Fruit fly (Drosophila melanogaster): ENCODE measurements around the gene CG15025.

Gene CG15025

DNA sequence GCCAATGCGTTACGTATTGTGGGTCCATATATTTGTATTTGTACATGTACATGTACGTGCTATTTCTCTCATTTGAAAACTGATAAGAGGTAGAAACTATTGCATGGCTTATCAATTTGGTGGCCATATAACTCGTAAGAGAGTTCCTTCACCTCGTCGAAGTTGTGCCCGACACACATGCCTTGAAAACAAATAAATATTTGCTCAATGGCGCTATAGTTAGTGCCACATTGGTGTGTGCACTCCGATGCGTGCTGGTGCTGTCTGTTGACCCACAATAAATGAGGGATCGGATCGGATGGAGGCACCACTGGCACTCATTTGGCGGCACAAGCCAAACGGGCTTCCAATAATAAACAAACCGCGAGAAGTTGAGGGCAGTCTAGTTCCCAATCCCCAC, 18.7 kb downstream of the CG15025 start (continued):
- TF ChIP-seq CG17385 (GFP tag; optimal IDR thresholded peaks at IDR 0.05): peak; percentile 36
- TF ChIP-seq Kr (GFP tag; optimal IDR thresholded peaks at IDR 0.05): peak; percentile 63
- no peak for TF ChIP-seq CG2116 (GFP tag; optimal IDR thresholded peaks at IDR 0.05)
- no peak for TF ChIP-seq CG16815 (GFP tag; optimal IDR thresholded peaks at IDR 0.05)
- TF ChIP-seq tin (GFP tag; optimal IDR thresholded peaks at IDR 0.05): no peak
- TF ChIP-seq CG10147 (GFP tag; optimal IDR thresholded peaks at IDR 0.05): no peak
- TF ChIP-seq CG31224 (GFP tag; IDR thresholded peaks at IDR 0.05): no peak
- TF ChIP-seq Lhr (GFP tag; optimal IDR thresholded peaks at IDR 0.05): no peak
- TF ChIP-seq CG15479 (GFP tag; optimal IDR thresholded peaks at IDR 0.05): peak; percentile 17
- TF ChIP-seq CG4404 (GFP tag; IDR thresholded peaks at IDR 0.05): no peak
- no peak for TF ChIP-seq stc (GFP tag; IDR thresholded peaks at IDR 0.05)
- TF ChIP-seq bcd (GFP tag; optimal IDR thresholded peaks at IDR 0.05): no peak
- TF ChIP-seq CG6765 (GFP tag; optimal IDR thresholded peaks at IDR 0.05): no peak
- TF ChIP-seq CG14014 (GFP tag; IDR thresholded peaks at IDR 0.05): no peak
- no peak for TF ChIP-seq Nf-YA (GFP tag; IDR thresholded peaks at IDR 0.05)
- TF ChIP-seq caup (GFP tag; optimal IDR thresholded peaks at IDR 0.05; ENCODE audit: severe bottlenecking): no peak
- TF ChIP-seq CG16779 (GFP tag; IDR thresholded peaks at IDR 0.05): no peak
- TF ChIP-seq Hr78 (GFP tag; optimal IDR thresholded peaks at IDR 0.05): peak in 1 of 2 experiments; percentile 78
- TF ChIP-seq dmrt11E (tag; optimal IDR thresholded peaks at IDR 0.05): peak; percentile 47
- no peak for TF ChIP-seq CG11560 (tag; IDR thresholded peaks at IDR 0.05)
- no peak for TF ChIP-seq trem (tag; optimal IDR thresholded peaks at IDR 0.05)
- peak; percentile 41 for TF ChIP-seq CG6254 (GFP tag; optimal IDR thresholded peaks at IDR 0.05)
- TF ChIP-seq Ets97D (GFP tag; optimal IDR thresholded peaks at IDR 0.05): no peak
- no peak for TF ChIP-seq gro (GFP tag; optimal IDR thresholded peaks at IDR 0.05)
- TF ChIP-seq tll (GFP tag; optimal IDR thresholded peaks at IDR 0.05): peak in 1 of 2 experiments; percentile 25
- no peak for TF ChIP-seq Taf1 (GFP tag; IDR thresholded peaks at IDR 0.05)
- TF ChIP-seq CG17568 (GFP tag; optimal IDR thresholded peaks at IDR 0.05): peak; percentile 43
- peak; percentile 78 for TF ChIP-seq wek (GFP tag; optimal IDR thresholded peaks at IDR 0.05)
- peak; percentile 9 for TF ChIP-seq CG12236 (GFP tag; optimal IDR thresholded peaks at IDR 0.05)
- no peak for TF ChIP-seq zfh2 (GFP tag; optimal IDR thresholded peaks at IDR 0.05)
- TF ChIP-seq YL-1 (GFP tag; optimal IDR thresholded peaks at IDR 0.05): no peak
- no peak for TF ChIP-seq cad (GFP tag; optimal IDR thresholded peaks at IDR 0.05)
- TF ChIP-seq dimm (GFP tag; IDR thresholded peaks at IDR 0.05): no peak
- no peak for TF ChIP-seq CG12744 (GFP tag; optimal IDR thresholded peaks at IDR 0.05)
- no peak for TF ChIP-seq Lim3 (GFP tag; IDR thresholded peaks at IDR 0.05)
- TF ChIP-seq Blimp-1 (GFP tag; optimal IDR thresholded peaks at IDR 0.05): peak; percentile 33
- TF ChIP-seq CG12071 (GFP tag; optimal IDR thresholded peaks at IDR 0.05): peak; percentile 52
- no peak for TF ChIP-seq unc-4 (GFP tag; IDR thresholded peaks at IDR 0.05; ENCODE audit: partially characterized antibody)
- peak; percentile 3 for TF ChIP-seq disco-r (GFP tag; optimal IDR thresholded peaks at IDR 0.05)
- TF ChIP-seq Camta (GFP tag; optimal IDR thresholded peaks at IDR 0.05): no peak
- peak; percentile 39 for TF ChIP-seq Vsx1 (GFP tag; optimal IDR thresholded peaks at IDR 0.05)
- no peak for TF ChIP-seq vnd (GFP tag; IDR thresholded peaks at IDR 0.05; ENCODE audit: partially characterized antibody)
- no peak for TF ChIP-seq CG10543 (GFP tag; optimal IDR thresholded peaks at IDR 0.05)
- TF ChIP-seq nau (GFP tag; optimal IDR thresholded peaks at IDR 0.05): peak; percentile 29
- TF ChIP-seq fd64A (GFP tag; optimal IDR thresholded peaks at IDR 0.05): peak; percentile 74
- no peak for TF ChIP-seq Ravus (GFP tag; IDR thresholded peaks at IDR 0.05)
- no peak for TF ChIP-seq btn (GFP tag; optimal IDR thresholded peaks at IDR 0.05)
- no peak for TF ChIP-seq CG7357 (GFP tag; IDR thresholded peaks at IDR 0.05)
- TF ChIP-seq Dfd (GFP tag; optimal IDR thresholded peaks at IDR 0.05): no peak
- no peak for TF ChIP-seq CG11456 (GFP tag; IDR thresholded peaks at IDR 0.05)
- peak; percentile 19 for TF ChIP-seq CG15011 (GFP tag; optimal IDR thresholded peaks at IDR 0.05)

All from whole organism, embryonic.